Worm (Caenorhabditis elegans) whole organism, L3 larva: ENCODE measurements around the gene C14A11.6.

Experiments
- ZK546.5 ChIP-seq: sonication (generic microtip); optimal IDR thresholded peaks from 2 replicates; lab custom pipeline; 2017; ENCODE audit warnings: missing biosample characterization, missing genetic modification characterization
- aly-2 ChIP-seq: fragments of 150-350 bp; optimal IDR thresholded peaks from 2 replicates; lab custom pipeline; 2014; ENCODE audit warnings: missing biosample characterization, missing genetic modification characterization
- ceh-9 ChIP-seq: sonication (generic microtip); optimal IDR thresholded peaks from 2 replicates; lab custom pipeline; 2018; ENCODE audit warnings: missing biosample characterization, missing genetic modification characterization
- egl-27 ChIP-seq: sonication (generic microtip); optimal IDR thresholded peaks from 4 replicates; lab custom pipeline; 2017; ENCODE audit warnings: missing biosample characterization, missing genetic modification reagents, missing genetic modification characterization
- egl-5 ChIP-seq: fragments of 150-350 bp; optimal IDR thresholded peaks from 2 replicates; lab custom pipeline; 2017; ENCODE audit warnings: missing biosample characterization, missing genetic modification reagents, missing genetic modification characterization, inconsistent platforms
- elt-1 ChIP-seq: fragments of 150-350 bp; optimal IDR thresholded peaks from 2 replicates; lab custom pipeline; 2014; ENCODE audit warnings: missing biosample characterization, missing genetic modification characterization
- elt-3 ChIP-seq, 3 experiments: fragments of 150-350 bp in 1 of 3; sonication (generic microtip) in 2 of 3; optimal IDR thresholded peaks; 2 replicates in 2 of 3; 4 replicates in 1 of 3; lab custom pipeline; 2014 to 2017; ENCODE audit warnings: missing biosample characterization in 3 of 3, missing genetic modification characterization in 3 of 3
- eor-1 ChIP-seq, 2 experiments: fragments of 150-350 bp; optimal IDR thresholded peaks; 2 replicates each; lab custom pipeline; 2014 to 2018; ENCODE audit warnings: missing biosample characterization in 2 of 2, missing genetic modification characterization in 2 of 2
- fkh-10 ChIP-seq: sonication (generic microtip); optimal IDR thresholded peaks from 2 replicates; lab custom pipeline; 2017; ENCODE audit warnings: missing biosample characterization, missing genetic modification reagents, missing genetic modification characterization
- fos-1 ChIP-seq: fragments of 150-350 bp; optimal IDR thresholded peaks from 2 replicates; lab custom pipeline; 2014; ENCODE audit warnings: missing biosample characterization, missing genetic modification characterization
- hmg-11 ChIP-seq: sonication (generic microtip); optimal IDR thresholded peaks from 2 replicates; lab custom pipeline; 2016; ENCODE audit warnings: missing genetic modification characterization, missing compliant biosample characterization
- lin-15B ChIP-seq: fragments of 150-350 bp; optimal IDR thresholded peaks from 2 replicates; lab custom pipeline; 2014; ENCODE audit warnings: missing biosample characterization, missing genetic modification characterization
- lin-39 ChIP-seq: fragments of 150-350 bp; optimal IDR thresholded peaks from 2 replicates; lab custom pipeline; 2018; ENCODE audit warnings: missing biosample characterization, missing genetic modification reagents, missing genetic modification characterization
- nhr-11 ChIP-seq: fragments of 150-350 bp; optimal IDR thresholded peaks from 2 replicates; lab custom pipeline; 2014; ENCODE audit warnings: missing biosample characterization, missing genetic modification characterization
- nhr-237 ChIP-seq: fragments of 150-350 bp; optimal IDR thresholded peaks from 2 replicates; lab custom pipeline; 2014; ENCODE audit warnings: missing biosample characterization, missing genetic modification characterization
- nhr-25 ChIP-seq: sonication (generic microtip); optimal IDR thresholded peaks from 2 replicates; lab custom pipeline; 2017; ENCODE audit warnings: missing biosample characterization, missing genetic modification characterization
- nhr-43 ChIP-seq: sonication (generic microtip); optimal IDR thresholded peaks from 2 replicates; lab custom pipeline; 2016; ENCODE audit warnings: mild to moderate bottlenecking, missing genetic modification characterization, missing compliant biosample characterization; ENCODE audit not compliant: poor library complexity, severe bottlenecking
- nhr-67 ChIP-seq: fragments of 150-350 bp; optimal IDR thresholded peaks from 2 replicates; lab custom pipeline; 2014; ENCODE audit warnings: missing biosample characterization, missing genetic modification characterization
- nhr-76 ChIP-seq: fragments of 150-350 bp; sonication (generic microtip); optimal IDR thresholded peaks from 5 replicates; lab custom pipeline; 2014; ENCODE audit warnings: missing biosample characterization, missing genetic modification characterization
- pha-4 ChIP-seq: fragments of 150-350 bp; optimal IDR thresholded peaks from 2 replicates; lab custom pipeline; 2014; ENCODE audit warnings: missing biosample characterization, missing genetic modification reagents, missing genetic modification characterization
- pqm-1 ChIP-seq: fragments of 150-350 bp; optimal IDR thresholded peaks from 2 replicates; lab custom pipeline; 2017; ENCODE audit warnings: missing biosample characterization, missing genetic modification characterization, inconsistent platforms
- skn-1 ChIP-seq: fragments of 150-350 bp; optimal IDR thresholded peaks from 2 replicates; lab custom pipeline; 2014; ENCODE audit warnings: missing biosample characterization, missing genetic modification characterization
- snpc-4 ChIP-seq: fragments of 150-350 bp; optimal IDR thresholded peaks from 2 replicates; lab custom pipeline; 2014; ENCODE audit warnings: missing biosample characterization, missing genetic modification characterization
- tbx-2 ChIP-seq: sonication (generic microtip); optimal IDR thresholded peaks from 2 replicates; lab custom pipeline; 2016; ENCODE audit warnings: mild to moderate bottlenecking, missing genetic modification characterization, missing compliant biosample characterization
- ztf-4 ChIP-seq: fragments of 150-350 bp; optimal IDR thresholded peaks from 2 replicates; lab custom pipeline; 2014; ENCODE audit warnings: missing biosample characterization, missing genetic modification characterization

C14A11.6 gene

ce11 chrX:2776955-2777354 lies 37.0 kb downstream of the C14A11.6 start:
- TF ChIP-seq egl-27: no peak
- TF ChIP-seq nhr-67 (tag; lab: Kevin White, UChicago): no peak
- TF ChIP-seq lin-15B: no peak
- no peak for TF ChIP-seq ceh-9 (tag; lab: Kevin White, UChicago)
- no peak for TF ChIP-seq ZK546.5 (tag; lab: Kevin White, UChicago)
- TF ChIP-seq nhr-76: no peak
- TF ChIP-seq skn-1: no peak
- TF ChIP-seq fkh-10 (GFP tag; lab: Kevin White, UChicago): no peak

DNA sequence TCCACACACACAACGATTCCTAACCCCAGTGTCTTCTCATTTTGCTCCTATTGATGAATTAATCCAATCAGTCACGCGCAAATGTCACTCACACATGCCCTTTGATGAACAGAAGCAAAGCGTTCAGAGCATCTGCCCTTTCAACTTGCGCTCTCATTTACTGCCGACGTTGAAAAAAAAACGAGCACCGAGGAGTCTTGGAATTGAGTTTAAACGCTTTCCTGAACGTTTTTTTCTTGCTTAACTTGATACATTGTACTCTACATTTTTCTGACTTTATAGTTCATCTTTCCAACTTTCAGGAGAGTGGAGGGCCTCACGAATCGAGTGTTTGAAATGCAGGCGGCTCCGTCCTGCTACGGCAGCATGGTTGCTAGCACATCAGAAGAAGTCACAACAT lies 42.2 kb downstream of the C14A11.6 start, which contains the start of gene cgef-1:
Gene cgef-1 (plus strand): TSS at position 301 of the 400 bp plus-strand sequence.
- TF ChIP-seq nhr-25 (no peak), lin-39 (tag; lab: Kevin White, UChicago) (peak; percentile 5)
- TF ChIP-seq, all 47 proteins: peak for 1

DNA sequence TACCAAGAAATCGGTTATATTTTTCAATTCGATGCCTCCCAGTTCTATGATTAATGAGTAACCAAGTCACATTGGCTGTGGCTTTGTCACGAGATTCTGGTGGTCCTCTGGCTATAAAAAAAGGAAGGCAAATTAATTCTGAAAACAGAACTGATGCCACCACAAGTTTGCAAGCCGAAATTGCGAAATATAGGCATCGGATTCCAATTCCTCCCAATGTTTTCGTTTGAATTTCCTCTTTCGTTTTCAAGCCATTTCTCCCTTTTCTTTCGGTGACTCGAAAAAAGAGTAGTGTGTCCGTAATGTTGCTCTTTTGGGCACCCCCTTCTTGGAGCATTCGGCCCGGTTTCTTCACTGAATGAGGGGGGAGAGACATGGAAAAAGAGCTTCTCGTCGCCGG lies 44.3 kb downstream of the C14A11.6 start, which contains the start of gene F55F1.2:
Gene F55F1.2 (minus strand): TSS at position 376 of the 400 bp plus-strand sequence.
- TF ChIP-seq lin-39 (tag; lab: Kevin White, UChicago) (peak; percentile 55), hmg-11 (peak; percentile 41), nhr-76 (no peak)
- TF ChIP-seq, all 47 proteins: peak for 2

DNA sequence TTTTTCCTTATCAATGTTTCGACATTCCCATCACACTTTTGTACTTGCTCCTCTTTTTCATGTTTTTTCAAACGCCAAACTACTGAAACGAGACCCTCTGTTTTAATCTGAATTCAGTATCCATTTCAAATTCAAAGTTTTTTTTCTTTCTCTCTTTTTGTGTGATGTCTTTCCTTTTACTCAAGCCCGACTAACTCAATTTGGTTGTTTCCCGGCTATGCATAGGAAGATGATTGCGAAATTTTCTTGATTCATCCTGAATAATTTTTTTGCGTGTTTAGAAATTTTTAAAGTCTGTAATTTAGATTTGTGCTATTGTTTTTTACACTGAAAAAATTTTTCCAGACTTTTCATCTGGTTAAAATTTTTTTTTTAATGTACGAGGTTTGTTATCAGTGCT lies 49.7 kb downstream of the C14A11.6 start:
- TF ChIP-seq nhr-43 (no peak), egl-5 (tag; lab: Kevin White, UChicago) (no peak), tbx-2 (tag; lab: Kevin White, UChicago) (no peak), elt-3 (tag; optimal IDR thresholded peaks at IDR 0.05; lab: Kevin White, UChicago) (no peak), skn-1 (no peak), fos-1 (no peak), eor-1 (tag; optimal IDR thresholded peaks at IDR 0.05; lab: Kevin White, UChicago) (no peak), snpc-4 (no peak), elt-1 (tag; lab: Kevin White, UChicago) (no peak), nhr-237 (tag; lab: Kevin White, UChicago) (no peak), pha-4 (tag; lab: Kevin White, UChicago) (no peak), pqm-1 (tag; lab: Kevin White, UChicago) (no peak), aly-2 (no peak), ztf-4 (tag; lab: Kevin White, UChicago) (no peak)
- TF ChIP-seq, all 47 proteins: peak for 0

ce11 chrX:2763476-2764268 lies 50.3 kb downstream of the C14A11.6 start, which contains the start of gene unc-2:
Gene unc-2, minus strand, starts transcription at chrX:2763526.
- TF ChIP-seq tbx-2 (tag; lab: Kevin White, UChicago) (no peak), pha-4 (tag; lab: Kevin White, UChicago) (no peak), hmg-11 (no peak), nhr-11 (tag; lab: Kevin White, UChicago) (no peak)
